Fruit fly (Drosophila melanogaster): Measurements from ENCODE around the gene CG10700.

- TF ChIP-seq CG8478 (optimal IDR thresholded peaks at IDR 0.05) (no peak), CTCF (optimal IDR thresholded peaks at IDR 0.05) (no peak)
Measured at dm6 chr2L:19057799-19058198, 21.0 kb downstream of the CG10700 start.

All from S2 (cell line).